Fruit fly (Drosophila melanogaster): ENCODE measurements around the gene Afti.
A peak's percentile ranks its signal among the peaks of the same experiment; 100 is the strongest.

Gene Afti

DNA sequence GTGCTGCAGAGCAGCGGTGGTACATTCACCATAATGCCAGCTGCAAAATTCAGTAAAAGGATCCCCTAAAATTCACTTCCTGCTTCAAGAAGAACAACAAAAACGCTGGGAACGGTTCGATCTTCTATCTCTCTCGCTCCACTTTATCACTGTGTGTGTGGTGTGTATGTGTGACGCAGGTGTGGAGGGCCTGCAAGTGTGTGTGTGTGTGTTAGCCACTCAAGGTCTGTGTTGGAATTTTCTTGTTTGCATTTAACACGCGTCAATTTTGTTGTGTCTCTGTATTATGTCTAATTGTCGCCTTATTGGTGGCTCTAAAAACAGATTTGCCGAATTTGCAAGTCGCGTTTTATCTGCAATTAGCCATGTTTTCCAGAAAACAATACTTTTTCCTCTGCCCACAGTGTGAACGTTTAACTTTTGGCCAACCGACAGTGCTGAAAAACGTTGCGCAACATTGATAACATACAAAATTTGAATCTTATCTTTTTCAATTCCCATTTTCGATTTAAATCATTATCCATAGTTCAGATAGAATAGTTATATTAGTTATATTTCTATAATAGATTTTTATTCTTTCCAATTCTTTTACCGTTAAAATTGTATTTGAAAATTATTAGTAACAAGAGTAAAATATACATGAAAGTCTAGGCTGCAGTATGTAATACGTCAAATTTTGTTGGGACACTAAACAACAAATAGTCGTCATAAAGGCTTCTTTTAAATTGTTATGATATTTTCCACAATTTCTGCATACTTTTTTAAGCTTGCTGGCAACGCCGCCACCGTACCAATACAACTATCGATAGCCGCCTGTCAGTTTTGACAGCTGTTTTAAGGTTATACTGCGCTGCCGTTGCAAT lies at the start of gene Afti, which contains the start of gene ATPsynE (continued):
- TF ChIP-seq CG13775 (GFP tag; optimal IDR thresholded peaks at IDR 0.05) (peak; percentile 67), CG9876 (GFP tag; optimal IDR thresholded peaks at IDR 0.05) (peak; percentile 62), exex (tag; optimal IDR thresholded peaks at IDR 0.05) (no peak), CG7556 (GFP tag; optimal IDR thresholded peaks at IDR 0.05) (peak; percentile 58), nmo (GFP tag; optimal IDR thresholded peaks at IDR 0.05) (peak; percentile 74), Hr78 (GFP tag; optimal IDR thresholded peaks at IDR 0.05) (no peak), CG9727 (GFP tag; optimal IDR thresholded peaks at IDR 0.05) (peak; percentile 71), CG11247 (GFP tag; IDR thresholded peaks at IDR 0.05) (peak; percentile 62), Hr51 (GFP tag; optimal IDR thresholded peaks at IDR 0.05) (peak in 1 of 2 experiments; percentile 22), CG15696 (tag; optimal IDR thresholded peaks at IDR 0.05) (peak; percentile 70), Rx (GFP tag; IDR thresholded peaks at IDR 0.05) (peak; percentile 66), seq (GFP tag; IDR thresholded peaks at IDR 0.05) (no peak; the same call in 1 of the 2 replicates), pzg (GFP tag; optimal IDR thresholded peaks at IDR 0.05) (peak; percentile 76), maf-S (GFP tag; optimal IDR thresholded peaks at IDR 0.05) (peak; percentile 37), dpn (GFP tag; optimal IDR thresholded peaks at IDR 0.05) (peak; percentile 70 to 75), fd96Cb (tag; optimal IDR thresholded peaks at IDR 0.05) (peak; percentile 63), tin (GFP tag; optimal IDR thresholded peaks at IDR 0.05) (peak; percentile 77), sna (GFP tag; IDR thresholded peaks at IDR 0.05; ENCODE audit: partially characterized antibody) (peak; percentile 29), CG3995 (GFP tag; optimal IDR thresholded peaks at IDR 0.05) (no peak), CG14965 (GFP tag; optimal IDR thresholded peaks at IDR 0.05; ENCODE audit: borderline replicate concordance) (no peak), Adf1 (GFP tag; IDR thresholded peaks at IDR 0.05) (peak; percentile 29; the same call in 1 of the 2 replicates), ro (GFP tag; IDR thresholded peaks at IDR 0.05) (no peak), sc (optimal IDR thresholded peaks at IDR 0.05) (no peak), sc (GFP tag; optimal IDR thresholded peaks at IDR 0.05) (peak; percentile 51), tna (GFP tag; IDR thresholded peaks at IDR 0.05; ENCODE audit: partially characterized antibody) (no peak), Blimp-1 (GFP tag; optimal IDR thresholded peaks at IDR 0.05) (no peak), Dp (GFP tag; optimal IDR thresholded peaks at IDR 0.05) (peak; percentile 59), CG11695 (GFP tag; IDR thresholded peaks at IDR 0.05) (0 out of 3 replicates have a peak, but pooled peaks have one; percentile 50), B-H1 (GFP tag; IDR thresholded peaks at IDR 0.05) (peak; percentile 59; the same call in 1 of the 3 replicates), CG10274 (GFP tag; optimal IDR thresholded peaks at IDR 0.05) (peak; percentile 5), pan (optimal IDR thresholded peaks at IDR 0.05) (no peak), pan (GFP tag; optimal IDR thresholded peaks at IDR 0.05 in 1 of 2, IDR thresholded peaks at IDR 0.05 in 1 of 2) (peak in 1 of 2 experiments; percentile 78), org-1 (GFP tag; optimal IDR thresholded peaks at IDR 0.05) (no peak), CG15514 (GFP tag; optimal IDR thresholded peaks at IDR 0.05) (peak; percentile 73), CG42726 (GFP tag; IDR thresholded peaks at IDR 0.05; ENCODE audit: partially characterized antibody) (0 out of 2 replicates have a peak, but pooled peaks have one; percentile 13), sd (tag; optimal IDR thresholded peaks at IDR 0.05) (peak; percentile 79), CG33557 (GFP tag; optimal IDR thresholded peaks at IDR 0.05) (no peak), phol (tag; optimal IDR thresholded peaks at IDR 0.05) (peak; percentile 74), Hand (GFP tag; optimal IDR thresholded peaks at IDR 0.05) (no peak), CG17328 (GFP tag; IDR thresholded peaks at IDR 0.05) (peak; percentile 51), toy (GFP tag; IDR thresholded peaks at IDR 0.05) (0 out of 2 replicates have a peak, but pooled peaks have one; percentile 25), Elba2 (GFP tag; optimal IDR thresholded peaks at IDR 0.05) (peak; percentile 85), twi (tag; optimal IDR thresholded peaks at IDR 0.05) (peak; percentile 45), zfh1 (GFP tag; IDR thresholded peaks at IDR 0.05) (peak; percentile 65; the same call in 2 of the 3 replicates), Sry-β (GFP tag; optimal IDR thresholded peaks at IDR 0.05) (no peak), tup (GFP tag; optimal IDR thresholded peaks at IDR 0.05) (no peak), CG1647 (GFP tag; optimal IDR thresholded peaks at IDR 0.05) (peak; percentile 58)

Data from whole organism, embryonic.